Worm (Caenorhabditis elegans) whole organism, mixed stage, embryonic: ENCODE data around the gene fbxa-141.
"Not testable (repeated sequence)": the region's sequence is repeated elsewhere in the genome, so short reads cannot be mapped to it uniquely, and the experiment has no call there.

Experiments used
- M03D4.4 ChIP-seq: sonication (generic microtip); optimal IDR thresholded peaks from 2 replicates; lab custom pipeline; 2017; ENCODE audit warnings: mild to moderate bottlenecking, missing genetic modification characterization, missing compliant biosample characterization
- bed-3 ChIP-seq: fragments of 200-800 bp; sonication (Bioruptor generic); optimal IDR thresholded peaks from 3 replicates; lab custom pipeline; 2018; ENCODE audit warnings: mild to moderate bottlenecking, missing genetic modification characterization, moderate library complexity, missing compliant biosample characterization
- ceh-39 ChIP-seq: fragments of 150-350 bp; optimal IDR thresholded peaks from 2 replicates; lab custom pipeline; 2014; ENCODE audit warnings: missing biosample characterization, missing genetic modification characterization
- ceh-43 ChIP-seq: fragments of 200-800 bp; sonication (Bioruptor generic); optimal IDR thresholded peaks from 2 replicates; lab custom pipeline; 2018; ENCODE audit warnings: mild to moderate bottlenecking, missing genetic modification characterization, moderate library complexity, missing compliant biosample characterization
- ceh-83 ChIP-seq: fragments of 200-800 bp; sonication (Bioruptor generic); optimal IDR thresholded peaks from 2 replicates; lab custom pipeline; 2018; ENCODE audit warnings: mild to moderate bottlenecking, missing genetic modification characterization, missing compliant biosample characterization
- ces-1 ChIP-seq: fragments of 150-350 bp; optimal IDR thresholded peaks from 2 replicates; lab custom pipeline; 2014; ENCODE audit warnings: missing biosample characterization, missing genetic modification reagents, missing genetic modification characterization
- cnd-1 ChIP-seq: fragments of 200-800 bp; sonication (Bioruptor generic); optimal IDR thresholded peaks from 2 replicates; lab custom pipeline; 2018; ENCODE audit warnings: mild to moderate bottlenecking, missing genetic modification characterization, missing compliant biosample characterization
- elt-3 ChIP-seq: fragments of 150-350 bp; optimal IDR thresholded peaks from 2 replicates; lab custom pipeline; 2014; ENCODE audit warnings: missing biosample characterization, missing genetic modification characterization
- flh-1 ChIP-seq: fragments of 200-800 bp; sonication (Bioruptor generic); optimal IDR thresholded peaks from 2 replicates; lab custom pipeline; 2018; ENCODE audit warnings: mild to moderate bottlenecking, missing genetic modification characterization, moderate library complexity, missing compliant biosample characterization
- ham-2 ChIP-seq: fragments of 200-800 bp; sonication (Bioruptor generic); optimal IDR thresholded peaks from 2 replicates; lab custom pipeline; 2018; ENCODE audit warnings: mild to moderate bottlenecking, missing genetic modification characterization, missing compliant biosample characterization
- hlh-1 ChIP-seq: fragments of 150-350 bp; optimal IDR thresholded peaks from 2 replicates; lab custom pipeline; 2014; ENCODE audit warnings: missing biosample characterization, missing genetic modification reagents, missing genetic modification characterization
- lin-13 ChIP-seq: fragments of 150-350 bp; optimal IDR thresholded peaks from 2 replicates; lab custom pipeline; 2014; ENCODE audit warnings: missing biosample characterization, missing genetic modification characterization
- lin-32 ChIP-seq: fragments of 200-800 bp; sonication (Bioruptor generic); optimal IDR thresholded peaks from 2 replicates; lab custom pipeline; 2018; ENCODE audit warnings: mild to moderate bottlenecking, missing genetic modification characterization, missing compliant biosample characterization
- lsy-2 ChIP-seq: fragments of 150-350 bp; optimal IDR thresholded peaks from 2 replicates; lab custom pipeline; 2014; ENCODE audit warnings: missing biosample characterization, missing genetic modification characterization
- mab-5 ChIP-seq: fragments of 150-350 bp; optimal IDR thresholded peaks from 2 replicates; lab custom pipeline; 2014; ENCODE audit warnings: missing biosample characterization, missing genetic modification characterization
- mep-1 ChIP-seq: fragments of 150-350 bp; optimal IDR thresholded peaks from 2 replicates; lab custom pipeline; 2017; ENCODE audit warnings: missing biosample characterization, missing genetic modification reagents, missing genetic modification characterization, inconsistent platforms
- mls-2 ChIP-seq: sonication (generic microtip); optimal IDR thresholded peaks from 2 replicates; lab custom pipeline; 2016; ENCODE audit warnings: mild to moderate bottlenecking, missing genetic modification characterization, moderate library complexity, missing compliant biosample characterization
- nhr-12 ChIP-seq: fragments of 150-350 bp; optimal IDR thresholded peaks from 2 replicates; lab custom pipeline; 2014; ENCODE audit warnings: missing biosample characterization, missing genetic modification characterization
- nhr-2 ChIP-seq: fragments of 150-350 bp; optimal IDR thresholded peaks from 2 replicates; lab custom pipeline; 2014; ENCODE audit warnings: missing biosample characterization, missing genetic modification characterization
- nhr-237 ChIP-seq: fragments of 150-350 bp; optimal IDR thresholded peaks from 2 replicates; lab custom pipeline; 2014; ENCODE audit warnings: missing biosample characterization, missing genetic modification characterization
- nhr-28 ChIP-seq: fragments of 150-350 bp; optimal IDR thresholded peaks from 2 replicates; lab custom pipeline; 2014; ENCODE audit warnings: missing biosample characterization, missing genetic modification characterization
- sem-2 ChIP-seq: fragments of 200-800 bp; sonication (Bioruptor generic); optimal IDR thresholded peaks from 2 replicates; lab custom pipeline; 2018; ENCODE audit warnings: mild to moderate bottlenecking, missing genetic modification characterization, missing compliant biosample characterization
- snpc-4 ChIP-seq: fragments of 150-350 bp; optimal IDR thresholded peaks from 2 replicates; lab custom pipeline; 2014; ENCODE audit warnings: missing biosample characterization, missing genetic modification characterization
- tbx-8 ChIP-seq: fragments of 200-800 bp; sonication (Bioruptor generic); optimal IDR thresholded peaks from 2 replicates; lab custom pipeline; 2018; ENCODE audit warnings: mild to moderate bottlenecking, missing genetic modification characterization, moderate library complexity, missing compliant biosample characterization
- unc-120 ChIP-seq: sonication (generic microtip); optimal IDR thresholded peaks from 2 replicates; lab custom pipeline; 2017; ENCODE audit warnings: missing genetic modification characterization, missing compliant biosample characterization; ENCODE audit not compliant: poor library complexity, severe bottlenecking
- unc-39 ChIP-seq: fragments of 150-350 bp; optimal IDR thresholded peaks from 2 replicates; lab custom pipeline; 2014; ENCODE audit warnings: missing biosample characterization, missing genetic modification characterization
- zip-8 ChIP-seq: fragments of 150-350 bp; optimal IDR thresholded peaks from 2 replicates; lab custom pipeline; 2014; ENCODE audit warnings: missing biosample characterization, missing genetic modification characterization
- ztf-11 ChIP-seq: fragments of 150-350 bp; optimal IDR thresholded peaks from 2 replicates; lab custom pipeline; 2014; ENCODE audit warnings: missing biosample characterization, missing genetic modification characterization

fbxa-141 gene

ce11 chrX:14534596-14534995 is 21.9 kb upstream of the fbxa-141 start:
- TF ChIP-seq nhr-12 (tag; lab: Kevin White, UChicago): no peak
- TF ChIP-seq flh-1 (GFP tag; lab: Kevin White, UChicago): no peak
- no peak for TF ChIP-seq M03D4.4 (tag; lab: Kevin White, UChicago)
- no peak for TF ChIP-seq bed-3 (GFP tag; lab: Kevin White, UChicago)
- TF ChIP-seq hlh-1 (tag; lab: Kevin White, UChicago): no peak
- TF ChIP-seq lsy-2 (tag; lab: Kevin White, UChicago): no peak
- TF ChIP-seq unc-120 (tag; lab: Kevin White, UChicago): no peak
- TF ChIP-seq zip-8 (tag; lab: Kevin White, UChicago): no peak
- no peak for TF ChIP-seq ceh-39 (tag; lab: Kevin White, UChicago)
- TF ChIP-seq nhr-28 (tag; lab: Kevin White, UChicago): no peak
- TF ChIP-seq mls-2 (tag; lab: Kevin White, UChicago): no peak
- TF ChIP-seq cnd-1 (tag; lab: Kevin White, UChicago): no peak
- TF ChIP-seq elt-3: no peak
- TF ChIP-seq, all 35 proteins: peak for 0

- no peak for TF ChIP-seq flh-1 (GFP tag; lab: Kevin White, UChicago)
- TF ChIP-seq lsy-2 (tag; lab: Kevin White, UChicago): no peak
- TF ChIP-seq hlh-1 (tag; lab: Kevin White, UChicago): no peak
- TF ChIP-seq mep-1: no peak
- TF ChIP-seq snpc-4 (tag; lab: Kevin White, UChicago): no peak
- no peak for TF ChIP-seq nhr-2 (tag; lab: Kevin White, UChicago)
- TF ChIP-seq M03D4.4 (tag; lab: Kevin White, UChicago): no peak
- TF ChIP-seq zip-8 (tag; lab: Kevin White, UChicago): no peak
- TF ChIP-seq lin-13 (tag; lab: Kevin White, UChicago): no peak
- TF ChIP-seq lin-32 (GFP tag; lab: Kevin White, UChicago): no peak
- TF ChIP-seq unc-120 (tag; lab: Kevin White, UChicago): no peak
- no peak for TF ChIP-seq unc-39 (tag; lab: Kevin White, UChicago)
- no peak for TF ChIP-seq ztf-11 (tag; lab: Kevin White, UChicago)
- TF ChIP-seq, all 35 proteins: peak for 0
These were observed 21.4 kb upstream of the fbxa-141 start, which contains the start of gene T24C2.5 for ce11 chrX:14534117-14534516. TSS of gene T24C2.5 (plus strand) at chrX:14534417.

ce11 chrX:14530107-14530506 is 17.4 kb upstream of the fbxa-141 start, which contains the start of gene nspc-20:
TSS of gene nspc-20 (minus strand) at chrX:14530207.
- TF ChIP-seq nhr-237 (tag; lab: Kevin White, UChicago) (no peak), ztf-11 (tag; lab: Kevin White, UChicago) (no peak), mab-5 (tag; lab: Kevin White, UChicago) (no peak), lin-32 (GFP tag; lab: Kevin White, UChicago) (no peak), ces-1 (GFP tag; lab: Kevin White, UChicago) (no peak), ham-2 (GFP tag; lab: Kevin White, UChicago) (no peak), nhr-12 (tag; lab: Kevin White, UChicago) (no peak), bed-3 (GFP tag; lab: Kevin White, UChicago) (no peak), mep-1 (no peak), cnd-1 (tag; lab: Kevin White, UChicago) (no peak), zip-8 (tag; lab: Kevin White, UChicago) (no peak)

ce11 chrX:14528399-14528798 is 15.7 kb upstream of the fbxa-141 start, which contains the start of gene nspc-19:
TSS of gene nspc-19 (plus strand) at chrX:14528699.
- not testable (repeated sequence) for TF ChIP-seq flh-1 (GFP tag; lab: Kevin White, UChicago); sem-2 (GFP tag; lab: Kevin White, UChicago); cnd-1 (tag; lab: Kevin White, UChicago)

- TF ChIP-seq ces-1 (GFP tag; lab: Kevin White, UChicago): no peak
- TF ChIP-seq lin-13 (tag; lab: Kevin White, UChicago): no peak
- TF ChIP-seq snpc-4 (tag; lab: Kevin White, UChicago): no peak
- no peak for TF ChIP-seq sem-2 (GFP tag; lab: Kevin White, UChicago)
- no peak for TF ChIP-seq zip-8 (tag; lab: Kevin White, UChicago)
- no peak for TF ChIP-seq ztf-11 (tag; lab: Kevin White, UChicago)
- no peak for TF ChIP-seq mab-5 (tag; lab: Kevin White, UChicago)
- no peak for TF ChIP-seq lsy-2 (tag; lab: Kevin White, UChicago)
- no peak for TF ChIP-seq nhr-2 (tag; lab: Kevin White, UChicago)
- no peak for TF ChIP-seq ceh-83 (GFP tag; lab: Kevin White, UChicago)
- TF ChIP-seq nhr-12 (tag; lab: Kevin White, UChicago): no peak
- TF ChIP-seq ceh-39 (tag; lab: Kevin White, UChicago): no peak
- TF ChIP-seq ceh-43 (GFP tag; lab: Kevin White, UChicago): no peak
- no peak for TF ChIP-seq tbx-8 (GFP tag; lab: Kevin White, UChicago)
- TF ChIP-seq mep-1: no peak
- TF ChIP-seq ham-2 (GFP tag; lab: Kevin White, UChicago): no peak
- TF ChIP-seq, all 35 proteins: peak for 0
These were observed 14.8 kb upstream of the fbxa-141 start, which contains the start of gene nspc-18 for ce11 chrX:14527559-14527958. TSS of gene nspc-18 (minus strand) at chrX:14527659.
